Fruit fly (Drosophila melanogaster): Measurements from ENCODE around the gene noc.

noc gene

DNA sequence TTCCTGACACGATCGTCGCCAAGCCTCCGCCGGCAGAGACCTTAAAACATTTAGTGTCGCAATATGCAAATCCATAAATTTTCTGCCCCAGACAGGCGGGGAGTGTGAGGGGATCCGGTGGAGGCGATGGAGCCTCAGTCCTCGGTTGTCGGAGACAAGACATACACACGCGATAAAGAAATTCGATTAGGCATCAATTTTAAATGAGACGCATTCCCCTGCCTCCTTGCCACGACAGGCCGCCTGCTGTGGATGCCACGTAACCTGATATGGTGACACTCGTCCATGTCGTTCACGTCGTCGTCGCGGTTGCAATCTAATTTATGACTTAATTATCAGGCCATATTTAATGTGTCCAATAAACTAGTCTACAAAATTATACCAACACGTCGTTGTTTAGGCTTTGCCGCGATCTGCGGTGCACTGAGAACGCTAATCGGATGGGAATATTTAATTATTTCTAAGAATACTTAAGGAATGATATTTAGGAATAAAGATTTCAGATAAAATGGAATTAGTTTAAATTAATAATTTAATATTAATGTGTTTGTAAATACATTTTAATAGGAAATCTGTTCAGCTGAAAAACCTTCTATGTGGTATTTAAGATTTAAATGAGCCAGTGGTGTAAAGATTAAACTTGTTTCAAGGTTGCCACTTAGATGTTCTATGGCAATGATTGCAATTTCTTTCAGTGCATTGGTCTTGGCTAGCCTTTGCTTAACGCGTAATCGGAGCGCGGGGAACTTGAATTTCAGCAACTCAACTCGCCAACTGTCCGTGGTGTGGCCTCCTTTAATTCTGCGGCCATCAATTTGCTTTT, 24.8 kb downstream of the noc start (continued):
- TF ChIP-seq al (GFP tag; IDR thresholded peaks at IDR 0.05), result no peak
- TF ChIP-seq D19A (tag; optimal IDR thresholded peaks at IDR 0.05), result peak; percentile 71
- TF ChIP-seq grau (tag; optimal IDR thresholded peaks at IDR 0.05), result peak; percentile 70
- TF ChIP-seq CrebB (tag; optimal IDR thresholded peaks at IDR 0.05), result no peak
- TF ChIP-seq CG2199 (GFP tag; IDR thresholded peaks at IDR 0.05), result 0 out of 3 replicates have a peak, but pooled peaks have one; percentile 35
- TF ChIP-seq CG18599 (GFP tag; optimal IDR thresholded peaks at IDR 0.05), result peak; percentile 40
- peak; percentile 31 for TF ChIP-seq cwo (GFP tag; optimal IDR thresholded peaks at IDR 0.05)
- TF ChIP-seq sqz (GFP tag; optimal IDR thresholded peaks at IDR 0.05), result peak; percentile 25
- TF ChIP-seq grn (GFP tag; optimal IDR thresholded peaks at IDR 0.05), result no peak
- TF ChIP-seq zfh1 (GFP tag; IDR thresholded peaks at IDR 0.05), result peak; percentile 57; the same call in 1 of the 3 replicates
- no peak for TF ChIP-seq CG14014 (GFP tag; IDR thresholded peaks at IDR 0.05)
- peak; percentile 37 for TF ChIP-seq CG13296 (GFP tag; optimal IDR thresholded peaks at IDR 0.05)
- peak; percentile 7 for TF ChIP-seq CG12769 (tag; optimal IDR thresholded peaks at IDR 0.05)
- TF ChIP-seq insv (GFP tag; optimal IDR thresholded peaks at IDR 0.05), result no peak
- TF ChIP-seq CG2129 (GFP tag; IDR thresholded peaks at IDR 0.05; ENCODE audit: partially characterized antibody), result no peak
- peak; percentile 86 for TF ChIP-seq Drgx (GFP tag; IDR thresholded peaks at IDR 0.05)
- TF ChIP-seq CG15011 (GFP tag; optimal IDR thresholded peaks at IDR 0.05), result peak; percentile 51
- TF ChIP-seq vvl (GFP tag; IDR thresholded peaks at IDR 0.05), result peak; percentile 75
- TF ChIP-seq CG42726 (GFP tag; IDR thresholded peaks at IDR 0.05; ENCODE audit: partially characterized antibody), result no peak
- TF ChIP-seq luna (GFP tag; optimal IDR thresholded peaks at IDR 0.05), result no peak
- TF ChIP-seq CG4424 (GFP tag; optimal IDR thresholded peaks at IDR 0.05), result peak; percentile 60
- TF ChIP-seq slp2 (GFP tag; optimal IDR thresholded peaks at IDR 0.05), result no peak
- no peak for TF ChIP-seq chif (GFP tag; optimal IDR thresholded peaks at IDR 0.05)
- TF ChIP-seq CG9215 (GFP tag; IDR thresholded peaks at IDR 0.05), result no peak
- TF ChIP-seq Awh (GFP tag; IDR thresholded peaks at IDR 0.05), result peak; percentile 52; the same call in 1 of the 2 replicates
- no peak for TF ChIP-seq CG8089 (GFP tag; optimal IDR thresholded peaks at IDR 0.05)
- peak; percentile 46 for TF ChIP-seq Vsx1 (GFP tag; optimal IDR thresholded peaks at IDR 0.05)
- peak; percentile 8 for TF ChIP-seq CG17802 (tag; optimal IDR thresholded peaks at IDR 0.05)
- no peak for TF ChIP-seq HLH4C (GFP tag; IDR thresholded peaks at IDR 0.05; ENCODE audit: partially characterized antibody)
- no peak for TF ChIP-seq repo (GFP tag; optimal IDR thresholded peaks at IDR 0.05)
- no peak for TF ChIP-seq da (GFP tag; optimal IDR thresholded peaks at IDR 0.05)
- no peak for TF ChIP-seq CG10321 (GFP tag; IDR thresholded peaks at IDR 0.05)
- TF ChIP-seq CG17385 (GFP tag; optimal IDR thresholded peaks at IDR 0.05), result peak; percentile 62
- no peak for TF ChIP-seq usp (GFP tag; optimal IDR thresholded peaks at IDR 0.05)
- TF ChIP-seq zf30C (GFP tag; optimal IDR thresholded peaks at IDR 0.05), result peak; percentile 26
- TF ChIP-seq pb (GFP tag; optimal IDR thresholded peaks at IDR 0.05), result no peak
- peak; percentile 76 for TF ChIP-seq Med (GFP tag)
- no peak for TF ChIP-seq CG3065 (GFP tag; optimal IDR thresholded peaks at IDR 0.05)
- TF ChIP-seq tio (GFP tag; optimal IDR thresholded peaks at IDR 0.05), result peak; percentile 23
- peak; percentile 54 for TF ChIP-seq CG8359 (GFP tag; optimal IDR thresholded peaks at IDR 0.05; ENCODE audit: borderline replicate concordance)
- TF ChIP-seq CG18262 (tag; optimal IDR thresholded peaks at IDR 0.05), result peak; percentile 88
- TF ChIP-seq CG14710 (tag; optimal IDR thresholded peaks at IDR 0.05), result peak; percentile 69
- no peak for TF ChIP-seq CG6854 (GFP tag; optimal IDR thresholded peaks at IDR 0.05)
- peak; percentile 98 for TF ChIP-seq hth (optimal IDR thresholded peaks at IDR 0.05)
- TF ChIP-seq CG11398 (GFP tag; optimal IDR thresholded peaks at IDR 0.05), result no peak
- TF ChIP-seq CG8290 (GFP tag; optimal IDR thresholded peaks at IDR 0.05), result peak; percentile 1
- peak in 1 of 2 experiments; percentile 34 for TF ChIP-seq CG8290 (tag; optimal IDR thresholded peaks at IDR 0.05)
- no peak for TF ChIP-seq CG16813 (GFP tag; IDR thresholded peaks at IDR 0.05; ENCODE audit: partially characterized antibody)
- TF ChIP-seq ac (GFP tag; optimal IDR thresholded peaks at IDR 0.05), result no peak
- TF ChIP-seq CG18764 (GFP tag; optimal IDR thresholded peaks at IDR 0.05), result peak; percentile 11

Measured in whole organism, embryonic.